Worm (Caenorhabditis elegans) whole organism, late embryonic: ENCODE data around the gene mlc-7.

Experiments
- C08G9.2 ChIP-seq: sonication (generic microtip); optimal IDR thresholded peaks from 2 replicates; lab custom pipeline; 2016; ENCODE audit warnings: mild to moderate bottlenecking, missing genetic modification characterization, moderate library complexity, missing compliant biosample characterization
- F13H6.1 ChIP-seq: sonication (generic microtip); optimal IDR thresholded peaks from 2 replicates; lab custom pipeline; 2016; ENCODE audit warnings: missing genetic modification characterization, missing compliant biosample characterization
- K02D7.2 ChIP-seq: sonication (generic microtip); optimal IDR thresholded peaks from 2 replicates; lab custom pipeline; 2017; ENCODE audit warnings: mild to moderate bottlenecking, missing genetic modification characterization, missing compliant biosample characterization
- Y22D7AL.16 ChIP-seq: sonication (generic microtip); optimal IDR thresholded peaks from 2 replicates; lab custom pipeline; 2016; ENCODE audit warnings: missing genetic modification characterization, missing compliant biosample characterization
- ama-1 ChIP-seq: fragments of 150-350 bp; optimal IDR thresholded peaks from 2 replicates; lab custom pipeline; 2014
- ceh-18 ChIP-seq: sonication (generic microtip); optimal IDR thresholded peaks from 2 replicates; lab custom pipeline; 2016; ENCODE audit warnings: missing genetic modification characterization, missing compliant biosample characterization
- ceh-19 ChIP-seq: fragments of 200-800 bp; sonication (Bioruptor generic); optimal IDR thresholded peaks from 2 replicates; lab custom pipeline; 2018; ENCODE audit warnings: mild to moderate bottlenecking, missing genetic modification characterization, missing compliant biosample characterization
- ceh-2 ChIP-seq: sonication (generic microtip); optimal IDR thresholded peaks from 2 replicates; lab custom pipeline; 2016; ENCODE audit warnings: missing genotype, missing genetic modification characterization, missing compliant biosample characterization
- ceh-22 ChIP-seq: sonication (generic microtip); optimal IDR thresholded peaks from 2 replicates; lab custom pipeline; 2017; ENCODE audit warnings: missing biosample characterization, missing genetic modification characterization
- ceh-31 ChIP-seq: sonication (generic microtip); optimal IDR thresholded peaks from 2 replicates; lab custom pipeline; 2016; ENCODE audit warnings: missing genetic modification characterization, missing compliant biosample characterization
- ceh-34 ChIP-seq: sonication (generic microtip); optimal IDR thresholded peaks from 2 replicates; lab custom pipeline; 2016; ENCODE audit warnings: mild to moderate bottlenecking, missing genetic modification characterization, missing compliant biosample characterization
- ceh-48 ChIP-seq: sonication (generic microtip); optimal IDR thresholded peaks from 2 replicates; lab custom pipeline; 2016; ENCODE audit warnings: missing genetic modification characterization, inconsistent platforms, missing compliant biosample characterization
- dmd-4 ChIP-seq: sonication (generic microtip); optimal IDR thresholded peaks from 2 replicates; lab custom pipeline; 2016; ENCODE audit warnings: borderline replicate concordance, missing genetic modification characterization, missing compliant biosample characterization
- dve-1 ChIP-seq: sonication (generic microtip); optimal IDR thresholded peaks from 2 replicates; lab custom pipeline; 2017; ENCODE audit warnings: antibody characterized with exemption, mild to moderate bottlenecking, missing genetic modification characterization, missing compliant biosample characterization
- eyg-1 ChIP-seq: sonication (generic microtip); optimal IDR thresholded peaks from 2 replicates; lab custom pipeline; 2016; ENCODE audit warnings: missing genotype, missing genetic modification characterization, missing compliant biosample characterization
- fax-1 ChIP-seq: sonication (generic microtip); optimal IDR thresholded peaks from 2 replicates; lab custom pipeline; 2016; ENCODE audit warnings: missing genotype, missing genetic modification characterization, missing compliant biosample characterization
- fkh-6 ChIP-seq: sonication (generic microtip); optimal IDR thresholded peaks from 2 replicates; lab custom pipeline; 2016; ENCODE audit warnings: missing genetic modification characterization, missing compliant biosample characterization
- hlh-30 ChIP-seq: sonication (generic microtip); optimal IDR thresholded peaks from 2 replicates; lab custom pipeline; 2017; ENCODE audit warnings: antibody characterized with exemption, missing genetic modification characterization, missing compliant biosample characterization; ENCODE audit not compliant: insufficient read depth
- lin-11 ChIP-seq: fragments of 200-800 bp; sonication (Bioruptor generic); optimal IDR thresholded peaks from 2 replicates; lab custom pipeline; 2018; ENCODE audit warnings: mild to moderate bottlenecking, missing genetic modification characterization, missing compliant biosample characterization
- madf-2 ChIP-seq: sonication (generic microtip); optimal IDR thresholded peaks from 2 replicates; lab custom pipeline; 2017; ENCODE audit warnings: missing genetic modification characterization, missing compliant biosample characterization
- nfya-1 ChIP-seq: sonication (generic microtip); optimal IDR thresholded peaks from 2 replicates; lab custom pipeline; 2017; ENCODE audit warnings: missing genetic modification characterization, mild to moderate bottlenecking, missing compliant biosample characterization, antibody characterized with exemption, moderate library complexity
- nhr-232 ChIP-seq: sonication (generic microtip); optimal IDR thresholded peaks from 2 replicates; lab custom pipeline; 2016; ENCODE audit warnings: missing genetic modification characterization, missing compliant biosample characterization
- odd-2 ChIP-seq: sonication (generic microtip); optimal IDR thresholded peaks from 2 replicates; lab custom pipeline; 2017; ENCODE audit warnings: antibody characterized with exemption, mild to moderate bottlenecking, missing genetic modification characterization, missing compliant biosample characterization
- pax-1 ChIP-seq: fragments of 150-350 bp; optimal IDR thresholded peaks from 2 replicates; lab custom pipeline; 2014; ENCODE audit warnings: missing biosample characterization, missing genetic modification characterization
- pha-2 ChIP-seq: sonication (generic microtip); optimal IDR thresholded peaks from 2 replicates; lab custom pipeline; 2017; ENCODE audit warnings: mild to moderate bottlenecking, missing genetic modification characterization, missing compliant biosample characterization
- pqm-1 ChIP-seq: sonication (generic microtip); optimal IDR thresholded peaks from 2 replicates; lab custom pipeline; 2016; ENCODE audit warnings: missing genetic modification characterization, missing compliant biosample characterization
- pros-1 ChIP-seq: fragments of 150-350 bp; optimal IDR thresholded peaks from 2 replicates; lab custom pipeline; 2014; ENCODE audit warnings: missing biosample characterization, missing genetic modification reagents, missing genetic modification characterization
- ref-2 ChIP-seq: sonication (generic microtip); optimal IDR thresholded peaks from 2 replicates; lab custom pipeline; 2016; ENCODE audit warnings: missing genetic modification characterization, missing compliant biosample characterization
- sdc-2 ChIP-seq: sonication (generic microtip); optimal IDR thresholded peaks from 2 replicates; lab custom pipeline; 2016; ENCODE audit warnings: missing genotype, missing genetic modification characterization, missing compliant biosample characterization
- sox-4 ChIP-seq: sonication (generic microtip); optimal IDR thresholded peaks from 2 replicates; lab custom pipeline; 2017; ENCODE audit warnings: mild to moderate bottlenecking, missing genetic modification characterization, inconsistent platforms, missing compliant biosample characterization
- tbx-2 ChIP-seq: sonication (generic microtip); optimal IDR thresholded peaks from 2 replicates; lab custom pipeline; 2016; ENCODE audit warnings: missing genetic modification characterization, missing compliant biosample characterization
- tbx-7 ChIP-seq: sonication (generic microtip); optimal IDR thresholded peaks from 2 replicates; lab custom pipeline; 2016; ENCODE audit warnings: missing genotype, missing genetic modification characterization, missing compliant biosample characterization
- unc-3 ChIP-seq, 2 experiments: fragments of 200-800 bp in 1 of 2; sonication (Bioruptor generic) in 1 of 2; sonication (generic microtip) in 1 of 2; conservative IDR thresholded peaks in 1 of 2; optimal IDR thresholded peaks in 1 of 2; 2 replicates each; pipeline versions ENCODE4 v1.3.6 to Lab custom; 2016 to 2022; ENCODE audit warnings: missing compliant biosample characterization in 2 of 2, missing genetic modification characterization in 2 of 2, missing genetic modification reagents in 1 of 2
- unc-55 ChIP-seq: sonication (generic microtip); optimal IDR thresholded peaks from 2 replicates; lab custom pipeline; 2017; ENCODE audit warnings: missing biosample characterization, missing genetic modification reagents, missing genetic modification characterization
- unc-86 ChIP-seq: sonication (generic microtip); optimal IDR thresholded peaks from 2 replicates; lab custom pipeline; 2016; ENCODE audit warnings: missing genetic modification characterization, missing compliant biosample characterization

The mlc-7 gene

ce11 chrIII:13714950-13715349, 36.3 kb upstream of the mlc-7 start:
- no peak for TF ChIP-seq ama-1 (lab: Kevin White, UChicago)
- no peak for TF ChIP-seq ceh-2 (tag; lab: Kevin White, UChicago)
- no peak for TF ChIP-seq fkh-6 (tag; lab: Kevin White, UChicago)
- no peak for TF ChIP-seq fax-1 (tag; lab: Kevin White, UChicago)
- TF ChIP-seq eyg-1 (tag; lab: Kevin White, UChicago), result no peak
- TF ChIP-seq C08G9.2 (tag; lab: Kevin White, UChicago), result no peak
- TF ChIP-seq pqm-1 (tag; lab: Kevin White, UChicago), result no peak
- no peak for TF ChIP-seq Y22D7AL.16 (tag; lab: Kevin White, UChicago)
- no peak for TF ChIP-seq ceh-34
- no peak for TF ChIP-seq pha-2 (tag; lab: Kevin White, UChicago)
- TF ChIP-seq unc-86 (tag; lab: Kevin White, UChicago), result no peak
- TF ChIP-seq lin-11 (tag; lab: Kevin White, UChicago), result no peak

ce11 chrIII:13716266-13716665, 35.0 kb upstream of the mlc-7 start:
- TF ChIP-seq pha-2 (tag; lab: Kevin White, UChicago) (no peak), ref-2 (tag; lab: Kevin White, UChicago) (no peak), dmd-4 (tag; lab: Kevin White, UChicago) (no peak), ceh-18 (tag; lab: Kevin White, UChicago) (no peak), tbx-7 (tag; lab: Kevin White, UChicago) (no peak), sox-4 (tag; lab: Kevin White, UChicago) (no peak), ceh-2 (tag; lab: Kevin White, UChicago) (no peak), K02D7.2 (tag; lab: Kevin White, UChicago) (no peak), nfya-1 (tag; lab: Kevin White, UChicago) (no peak), nhr-232 (tag; lab: Kevin White, UChicago) (no peak), ceh-31 (tag; lab: Kevin White, UChicago) (no peak), ceh-22 (tag; lab: Kevin White, UChicago) (no peak)

ce11 chrIII:13716831-13717230, 34.4 kb upstream of the mlc-7 start:
- no peak for TF ChIP-seq ceh-48 (tag; lab: Kevin White, UChicago)
- TF ChIP-seq pros-1, result no peak
- TF ChIP-seq dve-1, result no peak

- TF ChIP-seq ceh-19 (GFP tag; lab: Kevin White, UChicago), result peak; percentile 58
- no peak for TF ChIP-seq odd-2 (tag; lab: Kevin White, UChicago)
- peak; percentile 2 for TF ChIP-seq madf-2 (tag; lab: Kevin White, UChicago)
- no peak for TF ChIP-seq unc-86 (tag; lab: Kevin White, UChicago)
- no peak for TF ChIP-seq F13H6.1 (tag; lab: Kevin White, UChicago)
- peak; percentile 14 for TF ChIP-seq ama-1 (lab: Kevin White, UChicago)
- no peak for TF ChIP-seq sdc-2 (tag; lab: Kevin White, UChicago)
- no peak for TF ChIP-seq pax-1 (tag; lab: Kevin White, UChicago)
- peak; percentile 23 for TF ChIP-seq pros-1
- TF ChIP-seq hlh-30 (tag; lab: Kevin White, UChicago), result peak; percentile 54
- no peak for TF ChIP-seq pqm-1 (tag; lab: Kevin White, UChicago)
- peak; percentile 73 for TF ChIP-seq nfya-1 (tag; lab: Kevin White, UChicago)
- peak; percentile 1 for TF ChIP-seq dve-1
- TF ChIP-seq ceh-31 (tag; lab: Kevin White, UChicago), result peak; percentile 33
- TF ChIP-seq tbx-2, result peak; percentile 33
- TF ChIP-seq unc-55 (GFP tag; lab: Kevin White, UChicago), result peak; percentile 34
- TF ChIP-seq unc-3 (GFP tag; conservative IDR thresholded peaks at IDR 0.05; lab: Robert Waterston, UW), result no peak
- no peak for TF ChIP-seq unc-3 (tag; optimal IDR thresholded peaks at IDR 0.05; lab: Kevin White, UChicago)
- TF ChIP-seq nhr-232 (tag; lab: Kevin White, UChicago), result no peak
Measured at ce11 chrIII:13717505-13717904, 33.7 kb upstream of the mlc-7 start.
